Fruit fly (Drosophila melanogaster) whole organism, embryonic: Measurements from ENCODE around the gene Cul5.

Experiments used
- Bdp1 ChIP-seq: fragments of 200-800 bp; sonication (Bioruptor generic); optimal IDR thresholded peaks from 3 replicates; lab custom pipeline; 2016; ENCODE audit warnings: missing biosample characterization, missing genetic modification characterization
- CG10267 ChIP-seq: fragments of 200-800 bp; sonication (Bioruptor generic); optimal IDR thresholded peaks from 2 replicates; lab custom pipeline; 2018; ENCODE audit warnings: missing biosample characterization, mild to moderate bottlenecking, missing genetic modification characterization, moderate library complexity
- CG11085 ChIP-seq: fragments of 200-800 bp; sonication (Bioruptor generic); IDR thresholded peaks from 2 replicates; pipeline ENCODE4 v1.3.6; 2022; ENCODE audit warnings: missing biosample characterization, missing genetic modification characterization
- CG11247 ChIP-seq: fragments of 200-800 bp; sonication (Bioruptor generic); IDR thresholded peaks from 2 replicates; pipeline ENCODE4 v1.3.6; 2022; ENCODE audit warnings: missing biosample characterization, missing genetic modification characterization
- CG14860 ChIP-seq: fragments of 200-800 bp; sonication (Bioruptor generic); IDR thresholded peaks from 3 replicates; pipeline ENCODE4 v1.3.6; 2022; ENCODE audit warnings: missing biosample characterization, missing genetic modification characterization; ENCODE audit not compliant: partially characterized antibody
- CG14965 ChIP-seq: fragments of 200-800 bp; sonication (Bioruptor generic); optimal IDR thresholded peaks from 2 replicates; lab custom pipeline; 2016; ENCODE audit warnings: missing biosample characterization, missing genetic modification characterization, borderline replicate concordance
- CG15073 ChIP-seq: fragments of 200-800 bp; sonication (Bioruptor generic); optimal IDR thresholded peaks from 2 replicates; lab custom pipeline; 2016; ENCODE audit warnings: missing biosample characterization, missing genetic modification characterization
- CG17328 ChIP-seq: fragments of 200-800 bp; sonication (Bioruptor generic); IDR thresholded peaks from 2 replicates; pipeline ENCODE4 v1.3.6; 2022; ENCODE audit warnings: missing biosample characterization, missing genetic modification characterization
- CG17912 ChIP-seq: fragments of 200-800 bp; sonication (Bioruptor generic); optimal IDR thresholded peaks from 2 replicates; lab custom pipeline; 2018; ENCODE audit warnings: missing biosample characterization, mild to moderate bottlenecking, missing genetic modification characterization
- CG1792 ChIP-seq: fragments of 200-800 bp; sonication (Bioruptor generic); optimal IDR thresholded peaks from 2 replicates; lab custom pipeline; 2016; ENCODE audit warnings: missing biosample characterization, missing genetic modification characterization
- CG30403 ChIP-seq: fragments of 200-800 bp; sonication (Bioruptor generic); optimal IDR thresholded peaks from 3 replicates; lab custom pipeline; 2016; ENCODE audit warnings: missing biosample characterization, missing genetic modification characterization
- CG31224 ChIP-seq: fragments of 200-800 bp; sonication (Bioruptor generic); IDR thresholded peaks from 2 replicates; pipeline ENCODE4 v1.3.6; 2022; ENCODE audit warnings: missing biosample characterization, missing genetic modification characterization
- CG3281 ChIP-seq: fragments of 200-800 bp; sonication (Bioruptor generic); optimal IDR thresholded peaks from 3 replicates; lab custom pipeline; 2017; ENCODE audit warnings: missing biosample characterization, mild to moderate bottlenecking, missing genetic modification characterization
- CG33557 ChIP-seq: fragments of 200-800 bp; sonication (Bioruptor generic); optimal IDR thresholded peaks from 2 replicates; lab custom pipeline; 2019; ENCODE audit warnings: missing biosample characterization, mild to moderate bottlenecking, missing genetic modification characterization, moderate library complexity
- CG34422 ChIP-seq: fragments of 200-800 bp; sonication (Bioruptor generic); IDR thresholded peaks from 3 replicates; pipeline ENCODE4 v1.3.6; 2022; ENCODE audit warnings: missing biosample characterization, missing genetic modification characterization
- CG5180 ChIP-seq: fragments of 200-800 bp; sonication (Bioruptor generic); optimal IDR thresholded peaks from 3 replicates; lab custom pipeline; 2017; ENCODE audit warnings: missing biosample characterization, missing genetic modification characterization, mild to moderate bottlenecking, moderate library complexity, missing genetic modification reagents
- CG8359 ChIP-seq: fragments of 200-800 bp; sonication (Bioruptor generic); optimal IDR thresholded peaks from 2 replicates; lab custom pipeline; 2017; ENCODE audit warnings: missing biosample characterization, mild to moderate bottlenecking, missing genetic modification characterization, borderline replicate concordance
- CG9817 ChIP-seq: fragments of 200-800 bp; sonication (Bioruptor generic); optimal IDR thresholded peaks from 2 replicates; lab custom pipeline; 2018; ENCODE audit warnings: missing biosample characterization, mild to moderate bottlenecking, missing genetic modification characterization, moderate library complexity
- CrebB ChIP-seq: fragments of 200-800 bp; sonication (Bioruptor generic); optimal IDR thresholded peaks from 3 replicates; lab custom pipeline; 2018; ENCODE audit warnings: missing biosample characterization, mild to moderate bottlenecking, missing genetic modification characterization
- Ets65A ChIP-seq: fragments of 200-800 bp; sonication (Bioruptor generic); peaks from one replicate; lab custom pipeline; 2016; ENCODE audit warnings: missing biosample characterization, missing genetic modification characterization
- HLH54F ChIP-seq: fragments of 200-800 bp; sonication (Bioruptor generic); optimal IDR thresholded peaks from 3 replicates; lab custom pipeline; 2016; ENCODE audit warnings: missing biosample characterization, missing genetic modification characterization
- Hand ChIP-seq: fragments of 200-800 bp; sonication (Bioruptor generic); optimal IDR thresholded peaks from 2 replicates; lab custom pipeline; 2017; ENCODE audit warnings: mild to moderate bottlenecking, missing biosample characterization, missing genetic modification reagents, missing genetic modification characterization
- MESR4 ChIP-seq: fragments of 200-800 bp; sonication (Bioruptor generic); optimal IDR thresholded peaks from 2 replicates; lab custom pipeline; 2018; ENCODE audit warnings: missing biosample characterization, mild to moderate bottlenecking, missing genetic modification characterization, moderate library complexity
- Neu2 ChIP-seq: fragments of 200-800 bp; sonication (Bioruptor generic); optimal IDR thresholded peaks from 3 replicates; lab custom pipeline; 2016; ENCODE audit warnings: missing biosample characterization, missing genetic modification characterization, borderline replicate concordance
- Nf-YB ChIP-seq: fragments of 200-800 bp; sonication (Bioruptor generic); optimal IDR thresholded peaks from 3 replicates; lab custom pipeline; 2019; ENCODE audit warnings: missing biosample characterization, mild to moderate bottlenecking, missing genetic modification characterization, moderate library complexity
- Ravus ChIP-seq: fragments of 200-800 bp; sonication (Bioruptor generic); IDR thresholded peaks from 2 replicates; pipeline ENCODE4 v1.3.6; 2022; ENCODE audit warnings: missing biosample characterization, missing genetic modification characterization
- Spps ChIP-seq: fragments of 200-800 bp; sonication (Bioruptor generic); optimal IDR thresholded peaks from 2 replicates; lab custom pipeline; 2018; ENCODE audit warnings: missing biosample characterization, mild to moderate bottlenecking, missing genetic modification characterization
- TFAM ChIP-seq: fragments of 200-800 bp; sonication (Bioruptor generic); optimal IDR thresholded peaks from 2 replicates; lab custom pipeline; 2017; ENCODE audit warnings: missing biosample characterization, missing genetic modification characterization, inconsistent platforms
- Usf ChIP-seq: fragments of 200-800 bp; sonication (Bioruptor generic); optimal IDR thresholded peaks from 2 replicates; lab custom pipeline; 2017; ENCODE audit warnings: missing genotype, missing biosample characterization, missing genetic modification characterization
- YL-1 ChIP-seq: fragments of 200-800 bp; sonication (Bioruptor generic); optimal IDR thresholded peaks from 3 replicates; lab custom pipeline; 2017; ENCODE audit warnings: missing biosample characterization, mild to moderate bottlenecking, missing genetic modification characterization
- cas ChIP-seq: fragments of 200-800 bp; sonication (Bioruptor generic); IDR thresholded peaks from 2 replicates; pipeline ENCODE4 v1.3.6; 2022; ENCODE audit warnings: missing biosample characterization, missing genetic modification characterization
- croc ChIP-seq: fragments of 200-800 bp; sonication (Bioruptor generic); conservative IDR thresholded peaks from 3 replicates; pipeline ENCODE4 v1.3.6; 2022; ENCODE audit warnings: missing biosample characterization, missing genetic modification characterization
- fru ChIP-seq: fragments of >200 bp; optimal IDR thresholded peaks from 2 replicates; lab custom pipeline; 2017
- grau ChIP-seq: fragments of 200-800 bp; optimal IDR thresholded peaks from 3 replicates; lab custom pipeline; 2019; ENCODE audit warnings: missing biosample characterization, mild to moderate bottlenecking, missing genetic modification characterization, moderate library complexity
- hbn ChIP-seq: fragments of 200-800 bp; sonication (Bioruptor generic); IDR thresholded peaks from 2 replicates; pipeline ENCODE4 v1.3.6; 2022; ENCODE audit warnings: missing biosample characterization, missing genetic modification characterization; ENCODE audit not compliant: partially characterized antibody
- lilli ChIP-seq: fragments of 200-800 bp; sonication (Bioruptor generic); optimal IDR thresholded peaks from 3 replicates; lab custom pipeline; 2016; ENCODE audit warnings: missing biosample characterization, missing genetic modification characterization
- lola ChIP-seq, 3 experiments: fragments of >200 bp in 2 of 3; fragments of 200-800 bp in 1 of 3; sonication (Bioruptor generic) in 1 of 3; optimal IDR thresholded peaks; 2 replicates each; lab custom pipeline; 2017 to 2019; ENCODE audit warnings: missing biosample characterization in 3 of 3, missing genetic modification characterization in 3 of 3, mild to moderate bottlenecking in 1 of 3, moderate library complexity in 1 of 3
- nau ChIP-seq: fragments of 200-800 bp; sonication (Bioruptor generic); optimal IDR thresholded peaks from 3 replicates; lab custom pipeline; 2017; ENCODE audit warnings: missing biosample characterization, mild to moderate bottlenecking, missing genetic modification characterization, missing genetic modification reagents
- odd ChIP-seq: fragments of 200-800 bp; sonication (Bioruptor generic); optimal IDR thresholded peaks from 2 replicates; lab custom pipeline; 2017; ENCODE audit warnings: missing biosample characterization, mild to moderate bottlenecking, missing genetic modification characterization
- pnt ChIP-seq: fragments of 200-800 bp; sonication (Bioruptor generic); optimal IDR thresholded peaks from 3 replicates; lab custom pipeline; 2016; ENCODE audit warnings: missing biosample characterization, missing genetic modification characterization
- prd ChIP-seq, 3 experiments: fragments of >200 bp in 2 of 3; fragments of 200-800 bp in 1 of 3; sonication (Bioruptor generic) in 1 of 3; optimal IDR thresholded peaks in 2 of 3; IDR thresholded peaks in 1 of 3; 2 replicates in 2 of 3; 3 replicates in 1 of 3; pipeline versions ENCODE4 v1.3.6 to Lab custom; 2017 to 2022; ENCODE audit warnings: missing biosample characterization in 1 of 3, missing genetic modification characterization in 1 of 3
- repo ChIP-seq: fragments of 200-800 bp; sonication (Bioruptor generic); optimal IDR thresholded peaks from 2 replicates; lab custom pipeline; 2016; ENCODE audit warnings: missing biosample characterization, missing genetic modification characterization
- rib ChIP-seq: fragments of 200-800 bp; sonication (Bioruptor generic); IDR thresholded peaks from 2 replicates; pipeline ENCODE4 v1.3.6; 2022; ENCODE audit warnings: missing biosample characterization, missing genetic modification characterization
- sima ChIP-seq: fragments of 200-800 bp; sonication (Bioruptor generic); optimal IDR thresholded peaks from 2 replicates; lab custom pipeline; 2016; ENCODE audit warnings: missing biosample characterization, missing genetic modification characterization
- sna ChIP-seq: fragments of 200-800 bp; sonication (Bioruptor generic); IDR thresholded peaks from 2 replicates; pipeline ENCODE4 v1.3.6; 2022; ENCODE audit warnings: missing biosample characterization, missing genetic modification characterization; ENCODE audit not compliant: partially characterized antibody
- sr ChIP-seq: fragments of 200-800 bp; sonication (Bioruptor generic); IDR thresholded peaks from 3 replicates; pipeline ENCODE4 v1.3.6; 2022; ENCODE audit warnings: missing biosample characterization, missing genetic modification characterization
- tgo ChIP-seq: fragments of 200-800 bp; sonication (Bioruptor generic); IDR thresholded peaks from 3 replicates; pipeline ENCODE4 v1.3.6; 2022; ENCODE audit warnings: missing biosample characterization, missing genetic modification characterization
- tll ChIP-seq, 2 experiments: fragments of 200-800 bp in 1 of 2; fragments of >200 bp in 1 of 2; sonication (Bioruptor generic) in 1 of 2; optimal IDR thresholded peaks; 2 replicates each; lab custom pipeline; 2017 to 2019; ENCODE audit warnings: missing biosample characterization in 2 of 2, missing genetic modification characterization in 2 of 2, mild to moderate bottlenecking in 1 of 2, moderate library complexity in 1 of 2
- yki ChIP-seq: fragments of >200 bp; optimal IDR thresholded peaks from 3 replicates; lab custom pipeline; 2018

Cul5 gene

dm6 chr3R:29088938-29089661, 26.3 kb upstream of the Cul5 start (continued):
- peak; percentile 48 for TF ChIP-seq Ets65A
- TF ChIP-seq CG33557, result peak; percentile 34
- peak; percentile 24 for TF ChIP-seq repo
- peak; percentile 51; the same call in 1 of the 2 replicates for TF ChIP-seq CG17328 (GFP tag; lab: Robert Waterston, UW)
- peak; percentile 66 for TF ChIP-seq CG10267 (tag; lab: Kevin White, UChicago)
- TF ChIP-seq rib, result no peak
- TF ChIP-seq CG11247 (GFP tag; lab: Robert Waterston, UW), result no peak
- TF ChIP-seq grau (tag; lab: Kevin White, UChicago), result peak; percentile 75
- peak; percentile 6 for TF ChIP-seq CrebB
- no peak for TF ChIP-seq tll (GFP tag; optimal IDR thresholded peaks at IDR 0.05; lab: Kevin White, UChicago)
- TF ChIP-seq CG3281 (GFP tag; lab: Kevin White, UChicago), result peak; percentile 57
- TF ChIP-seq Hand (GFP tag; lab: Kevin White, UChicago), result peak; percentile 67
- peak; percentile 20 for TF ChIP-seq Usf (GFP tag; lab: Kevin White, UChicago)
- peak; percentile 21 for TF ChIP-seq YL-1
- TF ChIP-seq fru (lab: Kevin White, UChicago), result no peak
- no peak for TF ChIP-seq sr (GFP tag; lab: Robert Waterston, UW)
- no peak for TF ChIP-seq CG17912 (GFP tag; lab: Kevin White, UChicago)
- TF ChIP-seq Spps (tag; lab: Kevin White, UChicago), result peak; percentile 36
- TF ChIP-seq odd (GFP tag; lab: Kevin White, UChicago), result peak; percentile 40
- TF ChIP-seq CG14965 (GFP tag; lab: Kevin White, UChicago), result no peak
- peak; percentile 23 for TF ChIP-seq CG8359 (GFP tag; lab: Kevin White, UChicago)
- peak; percentile 44; the same call in 2 of the 3 replicates for TF ChIP-seq croc (GFP tag; lab: Robert Waterston, UW)
- TF ChIP-seq CG34422 (GFP tag; lab: Robert Waterston, UW), result no peak; the same call in 2 of the 3 replicates
- no peak; the same call in 1 of the 2 replicates for TF ChIP-seq Ravus
- peak; percentile 59 for TF ChIP-seq pnt (GFP tag; lab: Kevin White, UChicago)
- TF ChIP-seq yki (lab: Kevin White, UChicago), result no peak
- TF ChIP-seq prd (optimal IDR thresholded peaks at IDR 0.05; lab: Kevin White, UChicago), result no peak
- peak; percentile 79 for TF ChIP-seq prd (GFP tag; IDR thresholded peaks at IDR 0.05; lab: Robert Waterston, UW)
- TF ChIP-seq tgo, result peak; percentile 70
- peak in 1 of 3 experiments; percentile 70 for TF ChIP-seq lola (GFP tag; optimal IDR thresholded peaks at IDR 0.05; lab: Kevin White, UChicago)
- peak; percentile 76 for TF ChIP-seq CG30403 (GFP tag; lab: Kevin White, UChicago)
- no peak for TF ChIP-seq sima (GFP tag; lab: Kevin White, UChicago)
- peak; percentile 68 for TF ChIP-seq lilli (GFP tag; lab: Kevin White, UChicago)
- no peak for TF ChIP-seq TFAM (GFP tag; lab: Kevin White, UChicago)
- TF ChIP-seq Nf-YB, result peak; percentile 21
- TF ChIP-seq Bdp1, result peak; percentile 14
- peak; percentile 53 for TF ChIP-seq CG5180 (GFP tag; lab: Kevin White, UChicago)
- TF ChIP-seq HLH54F (GFP tag; lab: Kevin White, UChicago), result peak; percentile 62
- TF ChIP-seq nau (GFP tag; lab: Kevin White, UChicago), result peak; percentile 71
- TF ChIP-seq MESR4, result no peak
- no peak for TF ChIP-seq CG15073 (GFP tag; lab: Kevin White, UChicago)
- no peak for TF ChIP-seq sna
- TF ChIP-seq cas (GFP tag; lab: Robert Waterston, UW), result no peak
- no peak for TF ChIP-seq Neu2 (GFP tag; lab: Kevin White, UChicago)
- TF ChIP-seq CG31224 (GFP tag; lab: Robert Waterston, UW), result peak; percentile 59
- TF ChIP-seq CG14860 (GFP tag; lab: Robert Waterston, UW), result no peak
- peak; percentile 55 for TF ChIP-seq CG9817
- TF ChIP-seq hbn, result no peak
- no peak for TF ChIP-seq CG1792 (GFP tag; lab: Kevin White, UChicago)
- TF ChIP-seq CG11085 (GFP tag; lab: Robert Waterston, UW), result no peak
